ENCODE assay signal across 1 fruit fly cellular context in genomic region chrX:15622970-15623402, dm6.
TF ChIP-seq lines count a peak whose summit lies in the region.

No protein-coding gene starts in this region.

TF ChIP-seq in whole organism, embryonic, 481 proteins besides CTCF, POLR2A, EP300 and RAD21 (continued from another document and continues in another):
- peak; percentile 76 for TF ChIP-seq Hmr (GFP tag; optimal IDR thresholded peaks at IDR 0.05; lab: Kevin White, UChicago)
- TF ChIP-seq lola (GFP tag; optimal IDR thresholded peaks at IDR 0.05; lab: Kevin White, UChicago), result peak in 1 of 3 experiments; percentile 21
- no peak for TF ChIP-seq CG30431 (GFP tag; optimal IDR thresholded peaks at IDR 0.05; lab: Kevin White, UChicago)
- peak; percentile 87 for TF ChIP-seq dmrt99B (tag; optimal IDR thresholded peaks at IDR 0.05; lab: Kevin White, UChicago)
- no peak for TF ChIP-seq CG2129 (GFP tag; IDR thresholded peaks at IDR 0.05; lab: Robert Waterston, UW; ENCODE audit: partially characterized antibody)
- TF ChIP-seq gce (GFP tag; IDR thresholded peaks at IDR 0.05; lab: Robert Waterston, UW), result peak; percentile 71; the same call in 2 of the 3 replicates
- TF ChIP-seq Hand (GFP tag; optimal IDR thresholded peaks at IDR 0.05; lab: Kevin White, UChicago), result peak; percentile 29
- TF ChIP-seq ato (GFP tag; IDR thresholded peaks at IDR 0.05; lab: Robert Waterston, UW; ENCODE audit: partially characterized antibody), result no peak
- peak; percentile 93 for TF ChIP-seq HLH3B (GFP tag; IDR thresholded peaks at IDR 0.05; lab: Robert Waterston, UW)
- TF ChIP-seq CG4854 (GFP tag; optimal IDR thresholded peaks at IDR 0.05; lab: Kevin White, UChicago), result peak; percentile 61
- peak; percentile 22 for TF ChIP-seq CG12104 (GFP tag; optimal IDR thresholded peaks at IDR 0.05; lab: Kevin White, UChicago)
- peak; percentile 39 for TF ChIP-seq CG2875 (GFP tag; optimal IDR thresholded peaks at IDR 0.05; lab: Kevin White, UChicago)
- TF ChIP-seq ERR (GFP tag; optimal IDR thresholded peaks at IDR 0.05; lab: Kevin White, UChicago), result peak; percentile 67
- no peak for TF ChIP-seq Dfd (GFP tag; optimal IDR thresholded peaks at IDR 0.05; lab: Kevin White, UChicago)
- TF ChIP-seq CG15011 (GFP tag; optimal IDR thresholded peaks at IDR 0.05; lab: Kevin White, UChicago), result peak; percentile 45
- TF ChIP-seq CG3065 (GFP tag; optimal IDR thresholded peaks at IDR 0.05; lab: Kevin White, UChicago), result peak; percentile 8
- TF ChIP-seq sqz (GFP tag; optimal IDR thresholded peaks at IDR 0.05; lab: Kevin White, UChicago), result peak; percentile 82
- TF ChIP-seq onecut (GFP tag; IDR thresholded peaks at IDR 0.05; lab: Robert Waterston, UW), result peak; percentile 79
- peak; percentile 85 for TF ChIP-seq CG1603 (tag; optimal IDR thresholded peaks at IDR 0.05; lab: Kevin White, UChicago)
- no peak for TF ChIP-seq HmgD (GFP tag; optimal IDR thresholded peaks at IDR 0.05; lab: Kevin White, UChicago)
- peak; percentile 71 for TF ChIP-seq CG17385 (GFP tag; optimal IDR thresholded peaks at IDR 0.05; lab: Kevin White, UChicago)
- peak; percentile 37 for TF ChIP-seq Jarid2 (GFP tag; optimal IDR thresholded peaks at IDR 0.05; lab: Kevin White, UChicago)
- peak; percentile 32 for TF ChIP-seq salm (tag; optimal IDR thresholded peaks at IDR 0.05; lab: Kevin White, UChicago)
- TF ChIP-seq Hr3 (GFP tag; optimal IDR thresholded peaks at IDR 0.05; lab: Kevin White, UChicago), result peak; percentile 63
- TF ChIP-seq NFAT (GFP tag; IDR thresholded peaks at IDR 0.05; lab: Robert Waterston, UW), result peak; percentile 84
- peak; percentile 79 for TF ChIP-seq her (GFP tag; optimal IDR thresholded peaks at IDR 0.05; lab: Kevin White, UChicago)
- peak; percentile 64 for TF ChIP-seq pb (GFP tag; optimal IDR thresholded peaks at IDR 0.05; lab: Kevin White, UChicago)
- TF ChIP-seq gsb (GFP tag; IDR thresholded peaks at IDR 0.05; lab: Robert Waterston, UW), result peak; percentile 79
- TF ChIP-seq tll (GFP tag; optimal IDR thresholded peaks at IDR 0.05; lab: Kevin White, UChicago), result no peak
- peak; percentile 77 for TF ChIP-seq ATbp (GFP tag; optimal IDR thresholded peaks at IDR 0.05; lab: Kevin White, UChicago)
- TF ChIP-seq C15 (GFP tag; IDR thresholded peaks at IDR 0.05; lab: Robert Waterston, UW), result peak; percentile 71; the same call in 1 of the 3 replicates
- TF ChIP-seq al (GFP tag; IDR thresholded peaks at IDR 0.05; lab: Robert Waterston, UW), result peak; percentile 88
- peak; percentile 81 for TF ChIP-seq CG9817 (tag; optimal IDR thresholded peaks at IDR 0.05; lab: Kevin White, UChicago)
- peak; percentile 67 for TF ChIP-seq repo (GFP tag; optimal IDR thresholded peaks at IDR 0.05; lab: Kevin White, UChicago)
- TF ChIP-seq dpn (GFP tag; optimal IDR thresholded peaks at IDR 0.05; lab: Kevin White, UChicago), result peak; percentile 66 to 79
- TF ChIP-seq CG31224 (GFP tag; IDR thresholded peaks at IDR 0.05; lab: Robert Waterston, UW), result peak; percentile 77
- 0 out of 3 replicates have a peak, but pooled peaks have one; percentile 71 for TF ChIP-seq CG2199 (GFP tag; IDR thresholded peaks at IDR 0.05; lab: Robert Waterston, UW)
- TF ChIP-seq CG3281 (GFP tag; optimal IDR thresholded peaks at IDR 0.05; lab: Kevin White, UChicago), result peak; percentile 74
- peak; percentile 77 for TF ChIP-seq danr (GFP tag; IDR thresholded peaks at IDR 0.05; lab: Robert Waterston, UW)
- TF ChIP-seq CG13296 (GFP tag; optimal IDR thresholded peaks at IDR 0.05; lab: Kevin White, UChicago), result peak; percentile 72
- TF ChIP-seq ranshi (GFP tag; IDR thresholded peaks at IDR 0.05; lab: Robert Waterston, UW), result peak; percentile 90
- no peak for TF ChIP-seq CG10431 (GFP tag; optimal IDR thresholded peaks at IDR 0.05; lab: Kevin White, UChicago)
- peak; percentile 55 for TF ChIP-seq slou (GFP tag; optimal IDR thresholded peaks at IDR 0.05; lab: Kevin White, UChicago)
- no peak; the same call in 1 of the 2 replicates for TF ChIP-seq GATAe (GFP tag; conservative IDR thresholded peaks at IDR 0.05; lab: Robert Waterston, UW)
- peak; percentile 45 for TF ChIP-seq nau (GFP tag; optimal IDR thresholded peaks at IDR 0.05; lab: Kevin White, UChicago)
- TF ChIP-seq Hmx (GFP tag; optimal IDR thresholded peaks at IDR 0.05; lab: Kevin White, UChicago), result peak; percentile 34
- no peak for TF ChIP-seq CG6765 (GFP tag; optimal IDR thresholded peaks at IDR 0.05; lab: Kevin White, UChicago)
- TF ChIP-seq disco-r (GFP tag; optimal IDR thresholded peaks at IDR 0.05; lab: Kevin White, UChicago), result no peak
- peak; percentile 94 for TF ChIP-seq ci (GFP tag; IDR thresholded peaks at IDR 0.05; lab: Robert Waterston, UW)
- peak; percentile 79 for TF ChIP-seq CG14050 (GFP tag; IDR thresholded peaks at IDR 0.05; lab: Robert Waterston, UW)
- TF ChIP-seq CG10274 (GFP tag; optimal IDR thresholded peaks at IDR 0.05; lab: Kevin White, UChicago), result peak; percentile 49
- no peak for TF ChIP-seq CG2202 (tag; optimal IDR thresholded peaks at IDR 0.05; lab: Kevin White, UChicago)
- TF ChIP-seq CG15479 (GFP tag; optimal IDR thresholded peaks at IDR 0.05; lab: Kevin White, UChicago), result no peak
- peak; percentile 59 for TF ChIP-seq Poxn (GFP tag; IDR thresholded peaks at IDR 0.05; lab: Robert Waterston, UW)
- TF ChIP-seq CG13775 (GFP tag; optimal IDR thresholded peaks at IDR 0.05; lab: Kevin White, UChicago), result peak; percentile 48
- TF ChIP-seq CG9437 (GFP tag; optimal IDR thresholded peaks at IDR 0.05; lab: Kevin White, UChicago), result peak; percentile 50
- peak; percentile 92 for TF ChIP-seq lmd (GFP tag; IDR thresholded peaks at IDR 0.05; lab: Robert Waterston, UW)
- TF ChIP-seq luna (GFP tag; optimal IDR thresholded peaks at IDR 0.05; lab: Kevin White, UChicago), result peak; percentile 43
- TF ChIP-seq twi (tag; optimal IDR thresholded peaks at IDR 0.05; lab: Kevin White, UChicago), result no peak
- peak; percentile 68 for TF ChIP-seq btn (GFP tag; optimal IDR thresholded peaks at IDR 0.05; lab: Kevin White, UChicago)
- peak; percentile 84 for TF ChIP-seq CG2120 (GFP tag; optimal IDR thresholded peaks at IDR 0.05; lab: Kevin White, UChicago)
- peak; percentile 82 for TF ChIP-seq CG31441 (GFP tag; IDR thresholded peaks at IDR 0.05; lab: Robert Waterston, UW)
- TF ChIP-seq unc-4 (GFP tag; IDR thresholded peaks at IDR 0.05; lab: Robert Waterston, UW; ENCODE audit: partially characterized antibody), result no peak
- no peak for TF ChIP-seq CG7745 (tag; optimal IDR thresholded peaks at IDR 0.05; lab: Kevin White, UChicago)
- no peak for TF ChIP-seq crp (GFP tag; optimal IDR thresholded peaks at IDR 0.05; lab: Kevin White, UChicago)
- peak in 1 of 2 experiments; percentile 85 for TF ChIP-seq eve (GFP tag; optimal IDR thresholded peaks at IDR 0.05; lab: Kevin White, UChicago)
- no peak for TF ChIP-seq CG33557 (GFP tag; optimal IDR thresholded peaks at IDR 0.05; lab: Kevin White, UChicago)
- TF ChIP-seq CG7987 (GFP tag; optimal IDR thresholded peaks at IDR 0.05; lab: Kevin White, UChicago), result peak; percentile 33
- peak; percentile 66 for TF ChIP-seq CG18764 (GFP tag; optimal IDR thresholded peaks at IDR 0.05; lab: Kevin White, UChicago)
- peak; percentile 90 for TF ChIP-seq sens (GFP tag; lab: Kevin White, UChicago)
- TF ChIP-seq caup (GFP tag; optimal IDR thresholded peaks at IDR 0.05; lab: Kevin White, UChicago; ENCODE audit: severe bottlenecking), result peak; percentile 64
- peak; percentile 69 for TF ChIP-seq Taf1 (GFP tag; IDR thresholded peaks at IDR 0.05; lab: Robert Waterston, UW)
- TF ChIP-seq Fer2 (tag; optimal IDR thresholded peaks at IDR 0.05; lab: Kevin White, UChicago), result peak; percentile 29
- TF ChIP-seq toy (GFP tag; IDR thresholded peaks at IDR 0.05; lab: Robert Waterston, UW), result peak; percentile 60; the same call in 1 of the 2 replicates
- TF ChIP-seq Nf-YA (GFP tag; IDR thresholded peaks at IDR 0.05; lab: Robert Waterston, UW), result peak; percentile 73
- TF ChIP-seq CG3838 (GFP tag; optimal IDR thresholded peaks at IDR 0.05; lab: Kevin White, UChicago), result no peak
- no peak for TF ChIP-seq CG6791 (GFP tag; IDR thresholded peaks at IDR 0.05; lab: Robert Waterston, UW; ENCODE audit: partially characterized antibody)
- peak; percentile 4 for TF ChIP-seq Hey (tag; optimal IDR thresholded peaks at IDR 0.05; lab: Kevin White, UChicago)
- TF ChIP-seq Blimp-1 (GFP tag; optimal IDR thresholded peaks at IDR 0.05; lab: Kevin White, UChicago), result peak; percentile 67
- peak; percentile 2 for TF ChIP-seq Nf-YC (tag; optimal IDR thresholded peaks at IDR 0.05; lab: Kevin White, UChicago)
- peak; percentile 74 for TF ChIP-seq NfI (GFP tag; optimal IDR thresholded peaks at IDR 0.05; lab: Kevin White, UChicago)
- TF ChIP-seq sens-2 (GFP tag; IDR thresholded peaks at IDR 0.05; lab: Robert Waterston, UW), result peak; percentile 69
- TF ChIP-seq CG6175 (GFP tag; IDR thresholded peaks at IDR 0.05; lab: Robert Waterston, UW), result peak; percentile 82; the same call in 2 of the 3 replicates
- TF ChIP-seq CG32767 (GFP tag; IDR thresholded peaks at IDR 0.05; lab: Robert Waterston, UW), result peak; percentile 74
- TF ChIP-seq mirr (GFP tag; optimal IDR thresholded peaks at IDR 0.05; lab: Kevin White, UChicago), result peak; percentile 25
- peak; percentile 81 for TF ChIP-seq CG13424 (tag; optimal IDR thresholded peaks at IDR 0.05; lab: Kevin White, UChicago)
- peak; percentile 77 for TF ChIP-seq CG13624 (GFP tag; optimal IDR thresholded peaks at IDR 0.05; lab: Kevin White, UChicago)
- TF ChIP-seq CG8924 (tag; optimal IDR thresholded peaks at IDR 0.05; lab: Kevin White, UChicago), result peak; percentile 77
- peak; percentile 75; the same call in 2 of the 3 replicates for TF ChIP-seq jigr1 (GFP tag; IDR thresholded peaks at IDR 0.05; lab: Robert Waterston, UW)
- TF ChIP-seq CG12155 (GFP tag; optimal IDR thresholded peaks at IDR 0.05; lab: Kevin White, UChicago), result peak; percentile 67
- peak; percentile 83 for TF ChIP-seq CG11247 (GFP tag; IDR thresholded peaks at IDR 0.05; lab: Robert Waterston, UW)
- TF ChIP-seq pita (GFP tag; optimal IDR thresholded peaks at IDR 0.05; lab: Kevin White, UChicago), result no peak
- peak; percentile 30 for TF ChIP-seq sd (tag; optimal IDR thresholded peaks at IDR 0.05; lab: Kevin White, UChicago)
- peak; percentile 95 for TF ChIP-seq Med (GFP tag; lab: Kevin White, UChicago)
- no peak for TF ChIP-seq tup (GFP tag; optimal IDR thresholded peaks at IDR 0.05; lab: Kevin White, UChicago)
- TF ChIP-seq CG4360 (GFP tag; IDR thresholded peaks at IDR 0.05; lab: Robert Waterston, UW), result peak; percentile 50; the same call in 1 of the 2 replicates
- peak; percentile 74 for TF ChIP-seq unpg (GFP tag; optimal IDR thresholded peaks at IDR 0.05; lab: Kevin White, UChicago)
- peak; percentile 78 for TF ChIP-seq ase (GFP tag; IDR thresholded peaks at IDR 0.05; lab: Robert Waterston, UW)
- 0 out of 2 replicates have a peak, but pooled peaks have one; percentile 15 for TF ChIP-seq gt (GFP tag; IDR thresholded peaks at IDR 0.05; lab: Robert Waterston, UW)
- no peak for TF ChIP-seq Dref (GFP tag; IDR thresholded peaks at IDR 0.05; lab: Robert Waterston, UW)
- no peak for TF ChIP-seq sima (GFP tag; optimal IDR thresholded peaks at IDR 0.05; lab: Kevin White, UChicago)
- peak; percentile 54 for TF ChIP-seq CG15514 (GFP tag; optimal IDR thresholded peaks at IDR 0.05; lab: Kevin White, UChicago)
- peak; percentile 69 for TF ChIP-seq CG10147 (GFP tag; optimal IDR thresholded peaks at IDR 0.05; lab: Kevin White, UChicago)
- TF ChIP-seq Gug (GFP tag; IDR thresholded peaks at IDR 0.05; lab: Robert Waterston, UW), result peak; percentile 85
- peak; percentile 20 for TF ChIP-seq Mad (GFP tag; optimal IDR thresholded peaks at IDR 0.05; lab: Kevin White, UChicago)
- peak; percentile 62 for TF ChIP-seq CG12391 (tag; optimal IDR thresholded peaks at IDR 0.05; lab: Kevin White, UChicago)
- TF ChIP-seq fd64A (GFP tag; optimal IDR thresholded peaks at IDR 0.05; lab: Kevin White, UChicago), result peak; percentile 9
- peak; percentile 77 for TF ChIP-seq Dek (tag; optimal IDR thresholded peaks at IDR 0.05; lab: Kevin White, UChicago)
- no peak for TF ChIP-seq CG15073 (GFP tag; optimal IDR thresholded peaks at IDR 0.05; lab: Kevin White, UChicago)
- peak; percentile 71 for TF ChIP-seq CG11560 (tag; IDR thresholded peaks at IDR 0.05; lab: Robert Waterston, UW)
- TF ChIP-seq CG6654 (GFP tag; optimal IDR thresholded peaks at IDR 0.05; lab: Kevin White, UChicago), result peak; percentile 29
- TF ChIP-seq sim (GFP tag; IDR thresholded peaks at IDR 0.05; lab: Robert Waterston, UW), result peak; percentile 25; the same call in 1 of the 2 replicates
- TF ChIP-seq Eip74EF (GFP tag; optimal IDR thresholded peaks at IDR 0.05; lab: Kevin White, UChicago), result peak in 1 of 2 experiments; percentile 67
- TF ChIP-seq CG10321 (GFP tag; IDR thresholded peaks at IDR 0.05; lab: Robert Waterston, UW), result peak; percentile 50; the same call in 1 of the 2 replicates
- TF ChIP-seq HLH4C (GFP tag; IDR thresholded peaks at IDR 0.05; lab: Robert Waterston, UW; ENCODE audit: partially characterized antibody), result no peak
- TF ChIP-seq CG17568 (GFP tag; optimal IDR thresholded peaks at IDR 0.05; lab: Kevin White, UChicago), result peak; percentile 21
- TF ChIP-seq CG4282 (GFP tag; optimal IDR thresholded peaks at IDR 0.05; lab: Kevin White, UChicago), result peak; percentile 37
- peak; percentile 74 for TF ChIP-seq bab2 (GFP tag; optimal IDR thresholded peaks at IDR 0.05; lab: Kevin White, UChicago)
- peak; percentile 85 for TF ChIP-seq CG1024 (GFP tag; IDR thresholded peaks at IDR 0.05; lab: Robert Waterston, UW)
- peak; percentile 84 for TF ChIP-seq Optix (GFP tag; IDR thresholded peaks at IDR 0.05; lab: Robert Waterston, UW)
- no peak for TF ChIP-seq kni (GFP tag; optimal IDR thresholded peaks at IDR 0.05; lab: Kevin White, UChicago)
- TF ChIP-seq sob (GFP tag; IDR thresholded peaks at IDR 0.05; lab: Robert Waterston, UW), result peak; percentile 87
- peak; percentile 72; the same call in 1 of the 2 replicates for TF ChIP-seq rib (GFP tag; IDR thresholded peaks at IDR 0.05; lab: Robert Waterston, UW)
- peak; percentile 86 for TF ChIP-seq CG11695 (GFP tag; IDR thresholded peaks at IDR 0.05; lab: Robert Waterston, UW)
- TF ChIP-seq exex (tag; optimal IDR thresholded peaks at IDR 0.05; lab: Kevin White, UChicago), result peak; percentile 6
- no peak for TF ChIP-seq lov (optimal IDR thresholded peaks at IDR 0.05; lab: Kevin White, UChicago)
- TF ChIP-seq lov (GFP tag; IDR thresholded peaks at IDR 0.05; lab: Robert Waterston, UW), result 0 out of 3 replicates have a peak, but pooled peaks have one; percentile 40
- peak; percentile 87 for TF ChIP-seq tgo (GFP tag; IDR thresholded peaks at IDR 0.05; lab: Robert Waterston, UW)
- peak; percentile 68 for TF ChIP-seq HmgZ (tag; optimal IDR thresholded peaks at IDR 0.05; lab: Kevin White, UChicago)
- TF ChIP-seq CG15696 (tag; optimal IDR thresholded peaks at IDR 0.05; lab: Kevin White, UChicago), result no peak
- peak; percentile 52 for TF ChIP-seq NK7.1 (GFP tag; optimal IDR thresholded peaks at IDR 0.05; lab: Kevin White, UChicago)
